Fruit fly (Drosophila melanogaster): ENCODE measurements around the gene Nepl18.

Gene Nepl18

DNA sequence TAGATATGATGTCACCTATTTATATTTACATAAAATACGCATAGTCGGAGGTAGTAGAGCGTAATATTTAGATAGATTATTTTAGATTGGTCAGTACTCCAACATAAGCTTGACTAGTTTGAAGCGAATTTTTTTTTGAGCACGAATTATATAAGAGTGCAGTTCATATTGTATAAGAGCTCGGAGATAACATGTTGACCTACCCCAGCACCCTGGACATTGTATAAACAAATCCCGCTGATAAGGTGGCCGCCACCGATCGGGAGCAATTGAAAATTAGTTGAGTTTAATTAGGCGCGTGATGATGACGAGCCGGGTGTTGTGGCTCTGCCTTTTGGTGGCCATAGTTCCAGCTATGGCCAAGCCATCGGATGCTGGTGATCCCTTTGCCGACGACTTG lies at the start of gene Nepl18:
Gene Nepl18, plus strand, starts transcription at position 277 of the 400 bp plus-strand sequence.
- TF ChIP-seq Sin3A (optimal IDR thresholded peaks at IDR 0.05) = no peak
- TF ChIP-seq Myc (optimal IDR thresholded peaks at IDR 0.05) = no peak
- TF ChIP-seq insv (optimal IDR thresholded peaks at IDR 0.05) = no peak
- TF ChIP-seq h (optimal IDR thresholded peaks at IDR 0.05) = no peak
- no peak for TF ChIP-seq psq (optimal IDR thresholded peaks at IDR 0.05)
- no peak for TF ChIP-seq ttk (optimal IDR thresholded peaks at IDR 0.05)

DNA sequence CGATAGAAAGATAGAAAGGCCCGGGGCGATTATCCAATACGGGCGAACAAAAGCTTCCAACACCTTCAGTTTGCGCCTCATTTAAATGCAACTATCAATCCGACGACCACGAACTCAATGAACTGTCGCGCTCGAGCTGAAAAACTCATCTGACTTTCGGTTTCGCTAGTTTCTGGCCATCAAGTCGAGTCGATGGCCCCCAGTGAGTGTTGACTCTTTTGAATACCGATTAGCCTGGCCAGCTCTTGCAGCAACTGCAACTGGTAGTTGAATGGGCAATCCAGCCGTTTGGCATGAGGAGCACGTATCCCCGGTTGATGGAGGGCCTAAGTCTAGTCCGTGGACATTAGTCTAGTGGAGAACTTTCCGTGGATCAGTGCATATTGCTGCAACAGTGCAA lies 48.2 kb upstream of the Nepl18 start:
- no peak for TF ChIP-seq Sin3A (optimal IDR thresholded peaks at IDR 0.05)
- no peak for TF ChIP-seq ttk (optimal IDR thresholded peaks at IDR 0.05)
- no peak for TF ChIP-seq insv (optimal IDR thresholded peaks at IDR 0.05)
- TF ChIP-seq psq (optimal IDR thresholded peaks at IDR 0.05) = no peak

DNA sequence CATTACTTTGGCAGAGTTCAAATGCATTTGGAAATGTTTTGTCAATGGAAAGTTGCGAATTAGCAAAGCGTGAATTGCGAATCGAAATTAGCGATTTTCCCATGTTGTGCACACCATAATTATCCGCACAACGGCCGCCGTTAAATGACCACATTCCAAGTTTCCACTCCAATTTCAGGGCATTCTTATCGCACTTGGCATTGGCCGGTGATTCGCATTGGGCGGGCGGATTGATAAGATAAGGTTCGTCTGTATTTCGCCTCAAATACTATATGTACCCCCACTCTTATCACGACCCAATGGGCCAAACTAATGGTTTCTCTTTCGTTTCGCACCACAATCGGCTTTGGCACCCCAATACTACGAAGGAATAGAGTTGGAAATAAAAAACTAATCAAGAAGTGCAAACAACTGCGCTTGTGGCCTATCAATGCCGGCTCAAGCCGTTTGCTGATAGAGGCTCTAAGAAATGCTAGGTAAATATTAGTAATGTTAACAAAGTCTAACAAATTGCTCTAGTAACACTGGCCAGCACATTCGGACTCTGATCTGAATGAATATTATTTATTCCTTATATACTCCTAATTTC lies 46.0 kb upstream of the Nepl18 start:
- no peak for TF ChIP-seq Sin3A (optimal IDR thresholded peaks at IDR 0.05)
- no peak for TF ChIP-seq insv (optimal IDR thresholded peaks at IDR 0.05)
- TF ChIP-seq h (optimal IDR thresholded peaks at IDR 0.05) = no peak
- TF ChIP-seq Myc (optimal IDR thresholded peaks at IDR 0.05) = no peak
- no peak for TF ChIP-seq ttk (optimal IDR thresholded peaks at IDR 0.05)
- no peak for TF ChIP-seq psq (optimal IDR thresholded peaks at IDR 0.05)

DNA sequence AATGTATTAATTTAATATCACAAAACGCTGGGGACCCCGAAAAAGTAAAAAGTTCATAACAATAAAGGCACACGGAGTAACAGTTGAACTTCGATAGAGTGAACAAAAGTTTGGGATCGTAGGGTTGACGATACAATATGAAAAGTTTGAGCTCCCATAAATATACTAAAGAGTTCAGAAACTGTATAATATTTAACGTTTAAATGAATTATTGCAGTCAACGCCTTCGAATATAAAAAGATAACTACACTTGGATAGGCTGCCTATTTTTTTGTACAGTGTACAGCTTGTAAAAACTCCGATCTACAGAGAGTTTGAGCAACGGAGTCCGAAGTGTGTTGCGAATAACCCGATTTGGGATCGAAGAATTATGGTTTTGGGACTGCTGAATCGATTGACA lies 44.7 kb upstream of the Nepl18 start:
- TF ChIP-seq h (optimal IDR thresholded peaks at IDR 0.05) (no peak), ttk (optimal IDR thresholded peaks at IDR 0.05) (no peak), psq (optimal IDR thresholded peaks at IDR 0.05) (no peak), Sin3A (optimal IDR thresholded peaks at IDR 0.05) (no peak), insv (optimal IDR thresholded peaks at IDR 0.05) (no peak), Myc (optimal IDR thresholded peaks at IDR 0.05) (no peak)

DNA sequence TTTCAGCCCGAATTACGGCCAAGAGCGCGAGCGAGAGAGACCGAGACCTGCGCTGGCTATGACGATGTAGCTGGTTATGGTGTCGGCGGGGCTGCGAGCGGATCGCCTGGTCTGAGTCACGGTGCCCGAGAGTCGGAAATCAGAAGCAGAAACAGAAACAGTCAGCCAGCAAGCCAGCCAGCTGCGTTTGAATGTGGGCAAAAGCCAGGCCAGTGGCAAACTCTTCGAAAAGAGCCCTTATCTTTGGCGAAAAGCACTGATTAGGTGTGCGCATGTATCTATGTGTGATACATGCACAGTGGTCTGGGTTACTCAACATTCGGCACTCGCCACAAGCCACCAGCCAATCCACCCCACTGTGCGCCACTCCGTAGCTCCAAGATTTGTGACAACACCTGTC lies 44.2 kb upstream of the Nepl18 start:
- TF ChIP-seq Myc (optimal IDR thresholded peaks at IDR 0.05) (no peak), h (optimal IDR thresholded peaks at IDR 0.05) (no peak), Sin3A (optimal IDR thresholded peaks at IDR 0.05) (no peak), psq (optimal IDR thresholded peaks at IDR 0.05) (no peak), insv (optimal IDR thresholded peaks at IDR 0.05) (no peak), ttk (optimal IDR thresholded peaks at IDR 0.05) (no peak)

DNA sequence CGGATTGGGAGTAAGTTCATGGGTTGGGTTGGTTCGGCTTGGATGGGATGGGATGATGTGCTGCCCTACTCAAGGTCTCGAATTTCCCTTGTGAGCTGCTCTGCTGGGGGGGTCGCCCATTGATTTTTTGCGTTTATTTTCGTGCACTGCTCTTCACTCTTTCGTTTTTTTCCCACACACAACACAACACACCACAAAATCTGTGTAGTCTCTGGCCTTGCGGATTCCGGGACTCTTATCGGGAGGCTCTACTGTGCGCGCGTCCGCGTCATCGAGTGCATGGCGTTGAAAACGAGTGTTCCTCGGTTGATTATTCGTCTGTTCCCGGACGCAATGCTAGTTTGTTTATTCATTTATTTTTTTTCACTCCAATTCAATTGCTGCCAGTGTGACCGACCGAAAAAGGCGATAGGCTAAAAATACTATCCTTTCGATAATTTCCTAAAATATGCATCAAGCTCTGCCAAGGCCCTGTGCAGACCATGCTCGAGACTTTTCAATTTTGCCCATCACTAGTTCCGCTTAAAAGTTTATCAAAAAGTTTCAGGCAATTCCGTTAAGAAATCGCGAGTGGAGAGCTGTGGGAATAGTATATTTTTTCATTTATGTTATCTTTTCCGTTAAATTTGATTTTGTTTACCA lies 43.7 kb upstream of the Nepl18 start, which contains the start of gene WASp:
Gene WASp, minus strand, starts transcription at position 399 of the 642 bp plus-strand sequence.
- no peak for TF ChIP-seq psq (optimal IDR thresholded peaks at IDR 0.05)
- no peak for TF ChIP-seq insv (optimal IDR thresholded peaks at IDR 0.05)
- TF ChIP-seq h (optimal IDR thresholded peaks at IDR 0.05) = no peak
- TF ChIP-seq Sin3A (optimal IDR thresholded peaks at IDR 0.05) = no peak
- TF ChIP-seq ttk (optimal IDR thresholded peaks at IDR 0.05) = no peak
- no peak for TF ChIP-seq Myc (optimal IDR thresholded peaks at IDR 0.05)

DNA sequence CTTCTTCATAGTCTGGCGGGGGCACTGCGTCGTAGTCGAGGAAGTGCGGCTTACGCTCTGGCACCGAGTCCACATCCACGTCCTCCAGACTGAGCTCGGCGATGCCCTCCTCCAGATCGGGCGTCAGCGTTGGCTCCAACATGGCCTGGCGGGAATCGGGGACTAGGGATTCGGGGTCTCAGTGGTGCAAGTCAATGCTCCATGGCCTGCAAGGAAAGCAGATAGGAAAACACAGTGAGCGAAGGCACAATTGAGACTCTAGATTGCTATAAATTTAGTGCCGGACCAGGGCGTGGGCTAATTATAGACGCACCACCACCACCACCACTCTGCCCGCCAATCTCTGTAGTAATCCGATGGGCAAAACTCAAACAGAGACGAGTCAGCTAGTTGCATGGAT lies 34.8 kb upstream of the Nepl18 start:
- no peak for TF ChIP-seq Sin3A (optimal IDR thresholded peaks at IDR 0.05)
- no peak for TF ChIP-seq ttk (optimal IDR thresholded peaks at IDR 0.05)
- no peak for TF ChIP-seq Myc (optimal IDR thresholded peaks at IDR 0.05)
- TF ChIP-seq insv (optimal IDR thresholded peaks at IDR 0.05) = no peak
- TF ChIP-seq psq (optimal IDR thresholded peaks at IDR 0.05) = no peak
- TF ChIP-seq h (optimal IDR thresholded peaks at IDR 0.05) = no peak

DNA sequence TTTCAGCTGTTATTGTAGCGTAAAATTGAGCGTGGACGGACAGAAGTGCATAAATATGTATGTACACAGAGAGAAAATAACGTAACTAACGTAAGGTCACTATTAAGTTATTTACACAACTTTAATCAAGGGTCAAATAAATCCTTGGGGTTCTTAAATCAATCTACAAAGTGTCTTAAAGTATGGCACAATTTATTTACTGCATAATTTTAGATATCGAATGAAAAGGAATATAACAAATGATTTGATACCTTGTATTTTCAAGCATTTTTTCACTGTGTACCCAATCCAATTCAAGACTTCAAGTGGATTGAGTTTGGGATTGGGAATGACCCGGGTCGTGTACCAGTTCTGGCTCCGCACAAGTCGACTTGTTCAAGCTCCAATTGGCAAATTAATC lies 33.5 kb upstream of the Nepl18 start:
- TF ChIP-seq h (optimal IDR thresholded peaks at IDR 0.05) (no peak), ttk (optimal IDR thresholded peaks at IDR 0.05) (no peak), Myc (optimal IDR thresholded peaks at IDR 0.05) (no peak), insv (optimal IDR thresholded peaks at IDR 0.05) (no peak), Sin3A (optimal IDR thresholded peaks at IDR 0.05) (no peak), psq (optimal IDR thresholded peaks at IDR 0.05) (no peak)

DNA sequence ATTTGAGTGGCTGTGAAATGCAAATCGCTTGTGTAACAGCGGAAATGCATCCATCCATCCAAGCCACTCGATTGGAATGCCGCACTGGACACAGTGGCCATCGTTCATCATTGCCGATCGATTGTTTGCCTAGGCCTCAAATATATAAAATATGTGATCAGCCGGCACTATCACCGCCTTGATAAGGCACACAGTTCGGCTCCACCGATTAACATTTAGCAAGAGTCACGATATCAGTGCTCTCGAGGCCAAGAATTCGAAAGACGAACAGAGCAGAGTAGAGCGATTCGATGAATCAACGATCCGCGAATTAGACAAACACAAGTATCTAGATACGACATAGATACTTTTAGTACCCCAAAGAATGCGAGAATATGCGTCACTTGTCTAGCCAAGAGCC lies 33.0 kb upstream of the Nepl18 start:
- TF ChIP-seq Sin3A (optimal IDR thresholded peaks at IDR 0.05) (no peak), h (optimal IDR thresholded peaks at IDR 0.05) (no peak), Myc (optimal IDR thresholded peaks at IDR 0.05) (no peak), psq (optimal IDR thresholded peaks at IDR 0.05) (no peak), insv (optimal IDR thresholded peaks at IDR 0.05) (no peak), ttk (optimal IDR thresholded peaks at IDR 0.05) (no peak)

DNA sequence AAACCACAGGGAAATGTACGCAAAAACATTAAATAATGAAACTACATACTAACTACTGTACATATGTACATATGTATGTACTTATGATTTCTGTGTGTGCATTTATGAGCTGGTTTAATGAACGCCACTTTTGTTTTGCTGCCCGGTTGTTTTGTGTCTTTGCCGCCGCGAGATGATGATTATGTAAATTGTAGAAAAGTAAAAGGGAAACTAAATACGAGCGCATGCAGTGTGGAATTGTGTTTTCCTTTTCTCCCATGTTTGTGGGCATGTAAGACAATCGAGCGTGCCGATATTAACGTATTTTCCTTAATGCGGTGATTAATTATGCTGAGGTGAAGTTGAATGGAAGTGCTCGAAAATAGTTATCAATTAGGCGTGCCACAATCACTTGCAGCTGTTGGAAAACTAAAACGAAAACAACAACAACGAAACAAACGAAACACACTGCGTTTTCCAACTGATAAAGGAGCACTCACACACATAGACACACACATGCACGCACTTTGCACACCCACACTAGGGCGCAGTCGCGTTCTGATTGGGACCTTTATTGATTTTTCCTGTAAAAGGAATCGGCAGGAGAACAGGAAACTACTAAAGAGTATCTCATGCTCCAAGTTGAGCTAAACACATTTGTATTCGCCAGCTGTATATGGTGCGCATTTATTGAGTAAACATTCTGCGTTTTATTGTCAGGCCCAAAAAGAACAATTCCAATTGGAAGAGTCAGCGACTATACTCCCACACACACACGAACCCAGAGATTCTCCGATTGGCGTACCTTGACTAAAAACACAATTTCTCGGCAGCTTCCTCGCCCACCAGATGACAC lies 31.4 kb upstream of the Nepl18 start:
- TF ChIP-seq insv (optimal IDR thresholded peaks at IDR 0.05) (no peak), Sin3A (optimal IDR thresholded peaks at IDR 0.05) (no peak), Myc (optimal IDR thresholded peaks at IDR 0.05) (no peak), psq (optimal IDR thresholded peaks at IDR 0.05) (no peak), h (optimal IDR thresholded peaks at IDR 0.05) (no peak), ttk (optimal IDR thresholded peaks at IDR 0.05) (no peak)

DNA sequence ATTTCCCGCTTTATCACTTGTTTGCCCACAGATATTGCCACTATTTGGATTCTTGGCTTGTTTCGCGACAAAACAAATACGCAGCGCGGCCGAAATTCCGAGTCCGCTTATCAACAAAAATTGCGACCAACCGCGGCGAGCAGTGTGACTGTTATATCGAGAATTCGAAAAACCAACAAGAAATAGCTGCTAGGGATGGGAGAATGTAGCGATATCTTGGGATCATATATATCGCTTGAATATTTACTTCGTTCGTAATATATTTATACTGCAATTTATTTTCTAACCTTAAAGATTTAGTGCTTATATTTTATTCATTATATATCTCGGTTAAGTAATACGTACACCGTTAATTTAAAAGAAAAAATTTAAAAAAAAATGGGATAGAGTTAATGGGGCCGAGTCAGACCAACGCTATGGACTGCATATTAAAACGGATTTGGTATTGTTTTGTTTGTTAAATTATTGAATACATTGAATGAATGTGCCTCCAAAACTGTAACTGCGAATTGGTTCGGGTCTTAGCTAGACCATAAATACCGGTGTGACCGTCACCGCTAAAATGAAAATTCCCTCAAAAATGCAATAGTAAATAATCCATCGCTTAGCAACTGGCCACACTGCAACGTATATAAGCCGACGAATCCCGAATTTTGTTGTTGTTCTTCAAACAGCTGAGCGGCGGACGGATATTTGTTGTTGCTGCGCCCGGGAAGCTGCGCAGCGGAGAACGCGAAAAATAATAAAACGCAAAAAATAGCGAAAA lies 30.6 kb upstream of the Nepl18 start, which contains the start of the genes Apc and spg:
Gene Apc, minus strand, starts transcription at position 138 of the 766 bp plus-strand sequence.
Gene spg, plus strand, starts transcription at position 660 of the 766 bp plus-strand sequence.
- TF ChIP-seq ttk (optimal IDR thresholded peaks at IDR 0.05) = no peak
- no peak for TF ChIP-seq insv (optimal IDR thresholded peaks at IDR 0.05)
- no peak for TF ChIP-seq Myc (optimal IDR thresholded peaks at IDR 0.05)
- no peak for TF ChIP-seq Sin3A (optimal IDR thresholded peaks at IDR 0.05)
